Fruit fly (Drosophila melanogaster): ENCODE data around the gene spd-2.

dm6 chr3L:16582678-16583315 is 12.0 kb downstream of the spd-2 start, which contains the start of gene Rpn12:
- TF ChIP-seq gl (tag; optimal IDR thresholded peaks at IDR 0.05) (no peak), CG12605 (GFP tag; IDR thresholded peaks at IDR 0.05) (no peak), CG15710 (tag; optimal IDR thresholded peaks at IDR 0.05) (peak; percentile 24), CG13204 (GFP tag; optimal IDR thresholded peaks at IDR 0.05) (no peak), CG17806 (tag; optimal IDR thresholded peaks at IDR 0.05) (no peak), fd96Ca (GFP tag; IDR thresholded peaks at IDR 0.05) (no peak), CG34367 (tag; optimal IDR thresholded peaks at IDR 0.05) (no peak), Ets98B (GFP tag; IDR thresholded peaks at IDR 0.05) (peak; percentile 32; the same call in 1 of the 2 replicates), rn (GFP tag; IDR thresholded peaks at IDR 0.05) (no peak)

Data from whole organism, pupa.